Worm (Caenorhabditis elegans) whole organism, L1 larva: Measurements from ENCODE around the gene cho-1.

ENCODE experiments used
- ceh-82 ChIP-seq, 3 experiments: fragments of 150-350 bp in 1 of 3; sonication (generic microtip) in 2 of 3; optimal IDR thresholded peaks; 2 replicates each; lab custom pipeline; 2014 to 2017; ENCODE audit warnings: missing biosample characterization in 3 of 3, missing genetic modification characterization in 3 of 3
- swsn-7 ChIP-seq: sonication (generic microtip); optimal IDR thresholded peaks from 2 replicates; lab custom pipeline; 2016; ENCODE audit warnings: missing genetic modification characterization, missing compliant biosample characterization
- zag-1 ChIP-seq: fragments of 150-350 bp; optimal IDR thresholded peaks from 2 replicates; lab custom pipeline; 2014; ENCODE audit warnings: missing biosample characterization, missing genetic modification characterization

DNA sequence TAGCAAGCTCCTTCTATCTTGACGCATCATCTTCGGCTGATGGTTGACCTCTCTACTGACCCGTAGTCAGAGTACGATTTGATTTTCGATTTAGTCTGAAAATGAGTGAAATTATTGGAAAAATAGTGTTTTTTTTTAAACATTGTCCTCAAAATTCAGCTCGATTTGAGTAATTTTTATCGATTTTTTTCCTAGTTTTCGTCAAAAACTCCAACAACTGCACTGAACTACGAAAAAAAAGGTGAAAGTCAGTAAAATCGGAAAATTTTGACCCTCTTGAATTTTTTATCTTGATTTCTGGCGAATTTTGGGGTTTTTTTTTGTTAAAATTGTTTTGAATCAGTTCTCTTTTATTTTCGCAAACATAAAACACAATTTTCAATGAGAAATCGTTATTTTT, 10.3 kb downstream of the cho-1 start, which contains the start of gene ced-3:
- TF ChIP-seq ceh-82 (tag; optimal IDR thresholded peaks at IDR 0.05; lab: Kevin White, UChicago) (no peak), zag-1 (no peak), swsn-7 (tag; lab: Kevin White, UChicago) (no peak)
